Fruit fly (Drosophila melanogaster): ENCODE data around the gene CG17129.

CG17129 gene

DNA sequence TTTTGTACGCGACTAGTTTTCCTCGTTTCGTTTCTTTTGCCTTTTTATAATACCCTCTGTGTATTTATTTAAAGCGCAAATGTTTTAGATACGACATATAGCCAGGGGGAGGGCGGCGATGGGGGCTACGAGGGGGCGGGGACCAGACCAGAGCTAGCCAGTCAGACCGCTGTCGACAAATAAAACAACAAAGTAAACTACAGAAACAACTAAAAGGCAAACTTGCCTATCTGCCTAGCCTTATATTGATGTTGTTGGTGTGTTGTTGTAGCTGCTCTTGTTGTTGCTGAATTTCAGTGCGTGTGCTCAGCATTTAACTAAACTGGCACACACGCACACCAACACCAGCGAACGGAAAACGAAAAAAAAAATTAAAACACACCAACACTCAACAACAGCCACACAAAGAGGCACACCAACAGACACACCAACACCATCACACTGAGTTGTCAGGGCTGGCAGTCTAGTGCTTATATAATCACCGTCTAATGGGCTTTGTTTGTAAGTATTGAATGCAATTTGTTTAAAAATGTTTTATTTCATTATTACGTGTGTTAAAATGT lies 50.7 kb downstream of the CG17129 start (continued):
- TF ChIP-seq ato (GFP tag; IDR thresholded peaks at IDR 0.05; ENCODE audit: partially characterized antibody) = no peak
- TF ChIP-seq Max (GFP tag; optimal IDR thresholded peaks at IDR 0.05) = no peak
- TF ChIP-seq wek (GFP tag; optimal IDR thresholded peaks at IDR 0.05) = peak; percentile 24
- no peak for TF ChIP-seq YL-1 (GFP tag; optimal IDR thresholded peaks at IDR 0.05)
- TF ChIP-seq sob (GFP tag; IDR thresholded peaks at IDR 0.05) = peak; percentile 67
- no peak for TF ChIP-seq BtbVII (GFP tag; optimal IDR thresholded peaks at IDR 0.05)
- peak; percentile 19 for TF ChIP-seq CG33557 (GFP tag; optimal IDR thresholded peaks at IDR 0.05)
- no peak for TF ChIP-seq sens-2 (GFP tag; IDR thresholded peaks at IDR 0.05)
- peak; percentile 43 for TF ChIP-seq org-1 (GFP tag; optimal IDR thresholded peaks at IDR 0.05)
- TF ChIP-seq CG10565 (GFP tag; optimal IDR thresholded peaks at IDR 0.05) = no peak
- no peak for TF ChIP-seq shn (GFP tag; optimal IDR thresholded peaks at IDR 0.05)
- no peak for TF ChIP-seq Mad (GFP tag; optimal IDR thresholded peaks at IDR 0.05)
- no peak for TF ChIP-seq cas (GFP tag; IDR thresholded peaks at IDR 0.05)
- TF ChIP-seq seq (GFP tag; IDR thresholded peaks at IDR 0.05) = peak; percentile 40; the same call in 1 of the 2 replicates
- no peak for TF ChIP-seq Opbp (GFP tag; IDR thresholded peaks at IDR 0.05; ENCODE audit: partially characterized antibody)
- TF ChIP-seq CG4820 (GFP tag; optimal IDR thresholded peaks at IDR 0.05) = no peak
- TF ChIP-seq crol (GFP tag; IDR thresholded peaks at IDR 0.05) = peak; percentile 84
- peak; percentile 46 for TF ChIP-seq Meics (GFP tag; optimal IDR thresholded peaks at IDR 0.05)
- TF ChIP-seq HLH54F (GFP tag; optimal IDR thresholded peaks at IDR 0.05) = no peak
- no peak for TF ChIP-seq CG5953 (GFP tag; IDR thresholded peaks at IDR 0.05)
- TF ChIP-seq twi (tag; optimal IDR thresholded peaks at IDR 0.05) = no peak
- TF ChIP-seq slbo (GFP tag; IDR thresholded peaks at IDR 0.05) = no peak
- no peak for TF ChIP-seq salm (tag; optimal IDR thresholded peaks at IDR 0.05)
- no peak for TF ChIP-seq CG12744 (GFP tag; optimal IDR thresholded peaks at IDR 0.05)
- peak; percentile 15 for TF ChIP-seq grn (GFP tag; optimal IDR thresholded peaks at IDR 0.05)
- TF ChIP-seq CG9797 (GFP tag; optimal IDR thresholded peaks at IDR 0.05) = no peak
- peak; percentile 33 for TF ChIP-seq CG2678 (tag; optimal IDR thresholded peaks at IDR 0.05)
- peak; percentile 34 for TF ChIP-seq CG6813 (GFP tag; optimal IDR thresholded peaks at IDR 0.05)
- TF ChIP-seq CG3163 (GFP tag; optimal IDR thresholded peaks at IDR 0.05) = peak; percentile 28
- no peak for TF ChIP-seq Myb (GFP tag; optimal IDR thresholded peaks at IDR 0.05)
- TF ChIP-seq E2f2 (GFP tag; IDR thresholded peaks at IDR 0.05) = no peak
- no peak for TF ChIP-seq CG13123 (GFP tag; optimal IDR thresholded peaks at IDR 0.05)
- no peak for TF ChIP-seq CG11504 (tag; optimal IDR thresholded peaks at IDR 0.05)
- TF ChIP-seq D19A (tag; optimal IDR thresholded peaks at IDR 0.05) = no peak
- no peak for TF ChIP-seq phol (tag; optimal IDR thresholded peaks at IDR 0.05)
- TF ChIP-seq kah (GFP tag; optimal IDR thresholded peaks at IDR 0.05) = no peak
- TF ChIP-seq luna (GFP tag; optimal IDR thresholded peaks at IDR 0.05) = no peak
- peak; percentile 26 for TF ChIP-seq CG8924 (tag; optimal IDR thresholded peaks at IDR 0.05)
- TF ChIP-seq CG4328 (GFP tag; optimal IDR thresholded peaks at IDR 0.05) = no peak
- no peak for TF ChIP-seq Stat92E (GFP tag; optimal IDR thresholded peaks at IDR 0.05)
- TF ChIP-seq Ets97D (GFP tag; optimal IDR thresholded peaks at IDR 0.05) = no peak
- no peak for TF ChIP-seq oc (tag; optimal IDR thresholded peaks at IDR 0.05)
- TF ChIP-seq CG30020 (tag; optimal IDR thresholded peaks at IDR 0.05) = no peak
- TF ChIP-seq slou (GFP tag; optimal IDR thresholded peaks at IDR 0.05) = no peak
- no peak for TF ChIP-seq CG16779 (GFP tag; IDR thresholded peaks at IDR 0.05)
- TF ChIP-seq wdn (GFP tag; IDR thresholded peaks at IDR 0.05) = peak; percentile 30; the same call in 1 of the 2 replicates
- peak; percentile 89 for TF ChIP-seq CG10543 (GFP tag; optimal IDR thresholded peaks at IDR 0.05)
- no peak for TF ChIP-seq ash1 (GFP tag; optimal IDR thresholded peaks at IDR 0.05)
- TF ChIP-seq hbn (GFP tag; IDR thresholded peaks at IDR 0.05; ENCODE audit: partially characterized antibody) = no peak
- no peak for TF ChIP-seq ftz-f1 (GFP tag; optimal IDR thresholded peaks at IDR 0.05)
- TF ChIP-seq Lpt (GFP tag; optimal IDR thresholded peaks at IDR 0.05) = no peak
